Fruit fly (Drosophila melanogaster): ENCODE data around the gene Mst36Fb.

Gene Mst36Fb

DNA sequence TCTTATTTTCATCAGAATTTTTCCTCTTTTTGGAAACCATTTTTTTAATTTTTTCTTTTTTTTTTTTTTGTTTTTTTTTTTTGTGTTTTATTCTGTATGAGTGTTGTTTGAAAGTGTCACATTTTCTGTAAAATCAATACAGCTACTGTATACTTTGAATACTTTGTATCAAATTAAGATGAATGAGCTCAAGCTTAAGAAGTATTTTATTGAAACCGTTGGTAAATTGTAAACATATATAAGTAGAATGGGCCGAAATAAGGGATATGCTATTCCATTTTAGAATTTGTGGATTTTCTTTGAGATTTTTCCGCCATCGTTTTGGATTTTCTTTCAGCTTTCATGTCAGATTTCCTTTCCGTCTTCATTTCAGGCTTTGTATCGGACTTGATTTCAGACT lies at the start of gene Mst36Fb:
TSS of gene Mst36Fb (minus strand) at position 101 of the 400 bp plus-strand sequence.
- TF ChIP-seq noc (tag; optimal IDR thresholded peaks at IDR 0.05): no peak

DNA sequence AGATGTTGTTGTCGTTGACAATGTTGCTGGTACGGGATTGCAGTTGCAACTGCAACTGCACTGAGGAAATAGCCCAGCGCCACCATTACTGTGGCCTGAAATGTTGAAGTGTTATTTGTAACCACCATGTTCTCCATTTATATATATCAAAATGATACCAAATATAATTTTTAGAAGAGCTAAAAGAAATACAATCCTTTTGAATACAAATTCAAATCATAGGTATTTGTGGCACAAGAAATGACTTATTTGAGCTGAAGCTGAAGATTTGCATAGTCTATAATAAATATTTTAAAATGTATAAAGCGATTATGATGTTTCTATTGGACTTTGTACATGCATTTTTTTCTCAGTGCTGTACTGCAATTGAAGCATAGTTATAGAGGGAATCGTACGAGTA lies 44.7 kb upstream of the Mst36Fb start:
- no peak for TF ChIP-seq noc (tag; optimal IDR thresholded peaks at IDR 0.05)

DNA sequence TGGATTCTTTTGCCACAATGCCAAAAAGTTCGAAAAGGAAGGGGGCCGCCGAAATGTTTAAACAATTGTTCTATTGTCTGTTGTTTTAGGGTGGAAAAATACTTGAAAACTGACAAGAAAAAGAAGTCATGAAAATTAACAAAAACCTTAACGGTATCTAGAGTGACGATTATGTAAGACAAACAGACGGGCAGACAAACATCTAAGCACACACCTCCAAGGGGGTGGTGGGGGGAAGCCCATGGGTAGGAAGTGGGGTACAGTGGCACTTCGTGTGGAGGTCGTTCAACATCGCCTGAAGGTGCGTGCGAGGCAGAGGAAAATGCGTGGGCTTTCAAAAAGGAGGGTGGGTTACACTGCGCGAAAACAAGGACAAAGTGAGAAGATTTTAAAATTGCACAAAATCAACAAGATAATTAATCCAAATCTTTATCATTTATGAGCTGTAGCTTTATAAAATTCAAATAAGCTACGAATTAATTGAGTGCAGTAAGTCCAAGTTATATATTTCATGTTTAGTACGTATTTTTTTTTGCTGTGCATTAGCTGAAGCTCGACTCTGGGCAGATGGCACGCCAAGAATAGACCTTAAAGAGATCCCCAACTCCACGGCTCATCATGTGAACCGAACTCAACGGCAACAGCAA lies 42.6 kb upstream of the Mst36Fb start:
- no peak for TF ChIP-seq noc (tag; optimal IDR thresholded peaks at IDR 0.05)

DNA sequence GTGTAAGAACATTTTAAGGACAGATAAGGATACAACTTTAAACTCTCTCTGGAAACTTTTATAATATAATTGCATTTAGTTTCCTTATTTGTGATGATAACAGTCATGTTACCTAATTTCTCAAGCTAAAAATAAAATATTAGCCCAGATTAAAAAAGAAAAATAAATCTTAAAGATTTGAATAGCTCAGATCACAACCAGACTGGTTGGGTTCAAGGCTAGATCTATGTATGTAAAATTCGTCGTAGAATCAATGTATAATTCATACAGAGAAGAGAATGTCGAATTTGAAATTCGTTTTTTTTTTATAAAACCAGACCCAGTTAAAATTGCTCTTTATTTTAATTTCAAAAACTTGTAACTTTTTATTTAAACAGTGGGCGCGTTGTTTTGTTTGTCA lies 39.2 kb upstream of the Mst36Fb start:
- TF ChIP-seq noc (tag; optimal IDR thresholded peaks at IDR 0.05): no peak

DNA sequence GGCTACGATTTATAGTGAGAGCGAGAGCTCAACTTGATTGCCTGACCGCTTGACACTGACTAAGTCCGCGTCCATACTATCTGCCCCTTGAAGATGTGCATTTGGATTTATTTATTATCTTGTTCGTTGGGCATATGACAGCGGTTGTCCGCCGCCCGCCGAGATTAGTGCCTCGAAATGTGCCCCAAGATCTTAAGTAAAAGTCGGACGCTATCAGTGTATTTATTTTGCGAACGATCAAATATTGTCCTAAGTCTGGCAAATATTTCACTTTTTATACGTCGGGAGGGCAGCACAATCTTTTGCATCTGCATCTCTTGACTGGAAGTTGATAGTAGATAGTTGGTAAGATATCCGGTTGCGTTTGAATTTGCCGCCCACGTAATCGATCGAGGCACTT lies 38.8 kb upstream of the Mst36Fb start, which contains the start of gene Irk3:
TSS of gene Irk3 (minus strand) at position 63 of the 400 bp plus-strand sequence.
- no peak for TF ChIP-seq noc (tag; optimal IDR thresholded peaks at IDR 0.05)

DNA sequence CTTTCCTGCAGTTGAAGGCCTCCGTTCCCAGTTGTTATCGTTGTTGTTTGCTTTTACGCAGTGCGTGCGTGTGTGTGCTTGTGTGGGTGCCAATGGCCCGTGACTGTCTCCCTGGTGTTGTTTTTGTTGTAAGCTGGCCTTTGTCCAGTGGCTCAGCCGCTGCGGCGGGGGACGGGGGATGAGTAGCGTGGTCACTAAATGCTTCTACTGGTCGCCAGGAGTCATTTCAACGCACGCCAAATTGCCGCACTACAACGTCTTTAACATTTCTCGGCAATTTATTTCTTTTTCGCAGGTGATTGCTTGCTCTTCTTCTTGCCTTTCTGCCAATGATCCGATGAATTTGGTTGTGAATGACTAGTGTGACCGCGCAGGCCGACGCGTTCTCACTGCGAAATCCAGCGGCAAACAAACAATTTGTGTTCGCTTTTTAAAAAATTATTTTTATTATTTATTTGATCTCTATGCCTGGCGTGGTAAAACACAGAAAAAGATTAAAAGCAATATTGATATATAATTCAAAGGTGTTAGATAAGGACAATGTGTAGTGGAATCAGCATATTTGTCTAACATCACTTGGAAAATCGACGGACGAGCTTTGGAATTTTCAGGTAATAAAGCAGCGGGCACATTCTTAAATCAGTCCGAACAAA lies 33.5 kb upstream of the Mst36Fb start, which contains the start of the genes Faf2 and Grip71:
TSS of gene Faf2 (minus strand) at position 450 of the 653 bp plus-strand sequence.
TSS of gene Grip71 (plus strand) at position 608 of the 653 bp plus-strand sequence.
- TF ChIP-seq noc (tag; optimal IDR thresholded peaks at IDR 0.05): peak; percentile 46

DNA sequence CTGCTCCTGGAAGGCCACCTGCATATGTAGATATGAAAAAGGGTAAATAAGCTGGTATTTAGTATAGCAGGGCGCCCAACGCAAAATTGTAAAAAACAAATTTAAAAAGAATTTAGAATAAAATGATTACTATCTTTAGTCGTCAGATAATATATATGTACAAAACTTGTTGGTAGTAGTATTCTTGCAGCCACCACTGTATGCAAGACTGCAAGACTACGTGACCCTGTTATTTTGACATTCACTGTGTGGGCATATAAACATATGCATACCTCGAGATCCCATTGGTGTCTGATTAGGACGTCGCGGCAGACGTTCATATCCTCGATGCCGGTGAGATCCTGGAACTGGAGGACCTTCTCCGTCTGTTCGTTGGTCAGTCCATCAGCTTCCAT lies 32.9 kb upstream of the Mst36Fb start:
- no peak for TF ChIP-seq noc (tag; optimal IDR thresholded peaks at IDR 0.05)

DNA sequence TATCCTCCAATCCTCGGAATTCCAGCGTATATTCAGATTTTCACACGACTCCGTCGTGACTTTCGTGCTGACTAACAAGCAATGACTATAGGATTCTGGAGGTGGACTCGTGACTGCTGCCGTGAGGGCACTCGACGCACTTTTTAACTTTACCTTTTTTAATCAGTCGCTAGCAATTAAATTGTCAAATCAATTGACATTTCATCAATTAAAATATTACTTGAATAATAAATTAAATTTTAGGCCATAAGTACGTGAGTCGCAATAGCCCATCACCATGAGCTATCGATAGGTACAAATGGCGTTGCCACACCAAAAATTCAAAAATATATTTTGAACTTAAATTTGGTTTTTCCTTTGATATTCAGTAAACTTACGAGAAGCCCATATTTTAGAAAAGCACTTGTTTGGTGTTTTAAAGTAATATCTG lies 30.7 kb upstream of the Mst36Fb start, which contains the start of gene Jwa:
TSS of gene Jwa (minus strand) at position 87 of the 430 bp plus-strand sequence.
- TF ChIP-seq noc (tag; optimal IDR thresholded peaks at IDR 0.05): peak; percentile 93

DNA sequence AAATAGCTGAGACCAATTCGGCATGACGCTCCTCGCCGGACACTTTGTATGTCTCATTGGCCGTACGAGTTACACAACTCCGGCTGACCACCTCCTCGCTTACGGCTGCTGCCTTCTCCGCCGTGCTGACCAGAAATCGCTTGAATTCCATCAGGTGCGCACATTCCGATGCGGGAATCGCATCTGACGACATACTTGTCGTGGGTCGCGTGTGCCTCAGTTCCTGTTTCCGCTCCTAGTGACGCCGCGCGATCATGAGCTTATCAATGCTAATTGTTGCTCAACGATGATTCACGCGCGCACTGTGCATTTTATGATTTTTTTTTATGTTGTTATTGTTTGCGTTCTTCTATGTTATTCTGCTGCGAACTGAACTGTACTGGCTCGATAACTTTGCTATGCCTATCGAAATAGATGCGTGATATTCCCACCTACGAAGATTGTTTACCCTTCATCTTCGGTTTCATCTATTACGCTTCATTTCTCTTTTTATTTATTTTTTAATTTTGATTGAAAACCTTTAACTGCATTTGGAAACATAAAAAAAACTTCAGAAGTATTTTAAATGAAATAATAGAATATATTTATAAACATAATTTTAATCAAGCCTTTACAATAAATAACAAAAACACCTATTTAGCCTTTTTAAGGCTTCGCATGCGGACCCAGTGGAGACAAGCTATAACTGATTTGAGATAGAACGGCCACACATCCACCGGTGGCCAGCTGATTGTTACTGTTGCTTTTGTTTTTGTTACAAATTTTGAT lies 28.0 kb upstream of the Mst36Fb start, which contains the start of the genes CG10376 and CG10343:
TSS of gene CG10376 (minus strand) at position 385 of the 768 bp plus-strand sequence.
TSS of gene CG10343 (plus strand) at position 753 of the 768 bp plus-strand sequence.
- TF ChIP-seq noc (tag; optimal IDR thresholded peaks at IDR 0.05): peak; percentile 85

DNA sequence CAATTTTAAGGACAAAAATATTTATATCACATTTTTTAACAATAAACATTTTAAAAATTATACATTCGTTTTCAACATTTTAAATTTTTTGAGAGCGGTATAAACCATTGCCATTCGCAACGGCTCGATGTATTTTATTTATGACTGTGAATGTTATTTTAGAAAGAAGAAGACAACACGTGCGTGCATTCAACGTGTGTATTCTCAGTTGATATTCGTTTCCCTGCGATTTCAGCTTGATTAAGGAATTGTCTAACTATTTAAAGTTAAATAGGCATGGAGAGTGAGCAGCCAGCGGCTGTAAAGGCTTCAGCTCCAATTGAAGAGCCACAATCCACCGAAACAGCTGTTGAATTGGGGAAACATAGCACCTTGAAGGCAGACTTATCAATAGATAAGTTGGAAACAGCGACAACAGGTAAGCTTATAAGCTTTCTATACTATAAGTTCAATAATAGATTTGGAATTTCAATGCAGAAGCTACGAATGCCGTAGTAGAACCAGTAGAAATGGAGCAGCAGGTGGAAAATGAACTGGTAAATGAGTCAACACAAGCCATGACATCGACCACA lies 23.8 kb upstream of the Mst36Fb start, which contains the start of gene CG10341:
TSS of gene CG10341 (plus strand) at position 156 of the 572 bp plus-strand sequence.
- TF ChIP-seq noc (tag; optimal IDR thresholded peaks at IDR 0.05): no peak

DNA sequence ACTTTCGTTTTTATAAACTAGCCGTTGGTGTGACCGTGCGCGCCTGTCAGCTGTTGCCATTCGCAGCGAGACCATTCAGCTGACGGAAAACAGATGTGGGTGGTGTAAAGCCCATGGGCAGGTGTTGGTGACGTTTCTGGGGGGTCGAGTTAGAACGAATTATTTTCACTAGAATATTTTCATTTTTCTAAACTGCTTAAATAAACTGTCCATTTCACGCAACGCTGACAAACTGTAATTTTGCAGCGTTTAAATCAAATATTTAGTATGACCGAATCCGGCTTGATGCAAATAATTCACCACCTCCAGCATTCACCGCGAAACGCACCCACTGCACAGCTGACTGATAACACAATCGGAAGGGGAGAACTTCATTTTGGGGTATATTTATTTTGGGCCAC lies 20.5 kb upstream of the Mst36Fb start, which contains the start of the genes CG10383 and CG10338:
TSS of gene CG10383 (minus strand) at position 199 of the 401 bp plus-strand sequence.
TSS of gene CG10338 (plus strand) at position 261 of the 401 bp plus-strand sequence.
- peak; percentile 87 for TF ChIP-seq noc (tag; optimal IDR thresholded peaks at IDR 0.05)

DNA sequence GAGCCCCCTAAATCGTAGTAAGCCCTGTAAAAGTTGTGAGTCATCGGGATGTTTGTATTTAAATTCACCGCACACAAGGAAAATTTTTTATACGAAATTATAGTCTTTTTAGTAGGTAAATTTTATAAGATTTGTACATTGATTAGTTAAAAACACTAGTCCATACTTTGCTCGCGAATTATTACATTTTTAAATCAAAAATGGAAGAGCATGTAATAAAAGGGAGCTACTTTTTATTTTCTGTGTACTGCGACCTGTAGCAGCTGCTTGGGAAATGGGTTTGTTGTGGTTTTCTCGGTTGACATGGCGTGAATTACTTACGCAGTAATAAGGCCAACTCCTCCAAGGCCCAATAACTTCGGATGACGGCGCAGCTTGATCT lies 19.8 kb upstream of the Mst36Fb start:
- no peak for TF ChIP-seq noc (tag; optimal IDR thresholded peaks at IDR 0.05)

DNA sequence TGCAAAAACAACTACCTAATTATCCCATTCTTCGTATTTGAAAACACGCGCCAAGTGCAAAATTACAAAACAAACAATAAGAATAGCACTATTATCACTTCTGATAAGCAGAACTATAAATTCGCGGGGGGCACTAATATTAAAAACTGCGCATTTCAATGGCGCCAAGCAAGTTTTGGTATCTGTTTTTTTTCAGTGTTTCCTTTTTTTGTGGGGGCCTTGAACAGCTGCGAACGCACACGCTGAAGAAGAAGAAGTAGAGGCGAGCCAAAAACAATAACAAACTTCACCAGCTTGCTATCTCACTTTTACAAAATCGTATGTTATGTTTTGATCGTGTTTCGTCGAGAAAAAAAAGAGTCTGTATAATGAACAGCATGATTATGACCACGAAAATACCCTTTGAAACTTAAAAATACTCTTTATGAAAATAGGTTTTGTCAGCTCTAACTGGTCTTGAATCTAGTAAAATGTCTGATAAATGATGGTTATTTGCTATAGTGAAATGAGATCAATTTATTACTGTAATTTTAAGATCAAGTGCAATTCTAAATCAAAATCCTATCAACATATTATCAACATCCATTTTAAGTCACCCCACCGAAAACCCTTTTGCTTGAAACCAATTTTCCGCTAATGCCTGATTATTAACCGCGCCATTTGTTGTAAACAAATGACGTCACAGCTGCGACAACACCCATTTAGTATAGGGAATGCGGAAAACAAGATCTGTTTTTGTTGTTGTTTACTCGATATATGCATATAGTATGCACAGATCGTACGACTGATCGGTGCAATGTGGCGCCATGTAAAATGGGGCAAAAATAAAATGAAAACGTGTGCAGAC lies 19.2 kb upstream of the Mst36Fb start:
- peak; percentile 77 for TF ChIP-seq noc (tag; optimal IDR thresholded peaks at IDR 0.05)

DNA sequence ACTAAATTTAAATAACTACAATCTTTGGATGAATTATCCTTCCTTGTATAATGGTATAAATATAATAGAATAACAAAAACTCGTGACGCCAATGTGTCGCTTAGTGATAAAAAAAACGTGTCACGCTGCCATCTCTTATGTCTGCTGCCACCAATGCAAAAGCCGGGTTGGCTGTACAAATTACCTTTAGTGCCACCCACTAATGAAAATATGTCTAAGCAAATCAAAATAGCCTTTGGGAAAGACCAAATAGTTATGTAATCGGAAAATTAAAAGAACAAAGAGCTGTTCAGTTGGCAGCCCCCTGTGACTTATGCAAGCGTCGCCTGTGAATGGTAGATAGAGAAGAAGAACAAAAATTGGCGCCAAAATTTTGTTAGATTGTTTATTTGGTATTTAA lies 14.5 kb upstream of the Mst36Fb start, which contains the start of gene CG10336:
TSS of gene CG10336 (plus strand) at position 153 of the 400 bp plus-strand sequence.
- TF ChIP-seq noc (tag; optimal IDR thresholded peaks at IDR 0.05): no peak

Data from whole organism, larva.